Worm (Caenorhabditis elegans): ENCODE measurements around the gene C42C1.12.

- TF ChIP-seq nhr-11 (tag; optimal IDR thresholded peaks at IDR 0.05) (no peak), attf-4 (tag; optimal IDR thresholded peaks at IDR 0.05) (no peak), mdl-1 (tag; optimal IDR thresholded peaks at IDR 0.05) (no peak), unc-39 (tag; optimal IDR thresholded peaks at IDR 0.05) (no peak), mep-1 (tag; optimal IDR thresholded peaks at IDR 0.05) (no peak), pqm-1 (tag; optimal IDR thresholded peaks at IDR 0.05) (no peak), F37D6.2 (tag; optimal IDR thresholded peaks at IDR 0.05) (no peak), ctbp-1 (GFP tag; IDR thresholded peaks at IDR 0.05) (no peak), ztf-11 (tag; optimal IDR thresholded peaks at IDR 0.05) (no peak), pha-4 (GFP tag; IDR thresholded peaks at IDR 0.05) (no peak), pha-4 (tag; optimal IDR thresholded peaks at IDR 0.05) (no peak), snpc-1.2 (GFP tag; IDR thresholded peaks at IDR 0.05) (no peak)
Observed at ce11 chrIV:12236011-12236410, 46.0 kb downstream of the C42C1.12 start, which contains the start of gene sre-16.
